2 worm cellular contexts compared by ENCODE assay signal in the genomic region with DNA sequence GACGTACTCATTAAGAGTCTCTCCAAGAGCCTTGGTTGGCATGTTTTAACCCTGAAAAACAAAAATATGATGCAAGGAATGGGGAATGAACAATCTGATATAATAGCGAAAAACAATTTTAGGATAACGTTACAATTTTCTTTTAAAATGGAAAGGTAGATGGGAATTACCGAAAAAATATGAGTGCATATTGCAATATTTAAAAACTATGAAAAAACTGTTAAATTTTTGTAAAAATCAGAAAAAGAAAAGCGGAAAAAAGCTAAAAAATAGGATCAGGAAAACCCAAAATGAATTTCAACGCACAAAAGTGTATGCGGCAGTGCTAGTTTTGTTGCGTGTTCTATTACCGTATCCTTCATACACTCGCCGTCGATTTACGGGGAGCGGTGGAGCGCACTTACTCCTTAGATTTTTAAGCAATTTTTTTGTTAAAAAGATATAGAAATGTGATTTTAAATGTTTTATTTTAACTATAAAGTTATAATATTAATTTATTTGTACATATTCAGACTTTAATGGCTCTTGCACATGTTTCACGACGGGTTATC.
A peak's percentile ranks its signal among the peaks of the same experiment; 100 is the strongest.
TF ChIP-seq lines count a peak whose summit lies in the region.

A gene (minus strand): TSS at position 51 of the 551 bp plus-strand sequence.
A gene (plus strand): TSS at position 513 of the 551 bp plus-strand sequence.

TF ChIP-seq in whole organism, L1 larva, 84 proteins besides CTCF, POLR2A, EP300 and RAD21 (continued from another document):
- peak; percentile 100 for TF ChIP-seq snu-23 (GFP tag; optimal IDR thresholded peaks at IDR 0.05; lab: Kevin White, UChicago)
- peak; percentile 100 for TF ChIP-seq nhr-77 (tag; optimal IDR thresholded peaks at IDR 0.05; lab: Kevin White, UChicago)
- TF ChIP-seq irx-1 (tag; optimal IDR thresholded peaks at IDR 0.05; lab: Kevin White, UChicago): peak; percentile 100
- peak; percentile 99 for TF ChIP-seq fos-1 (tag; optimal IDR thresholded peaks at IDR 0.05; lab: Kevin White, UChicago)
- peak; percentile 94 for TF ChIP-seq blmp-1 (tag; optimal IDR thresholded peaks at IDR 0.05; lab: Kevin White, UChicago)
- TF ChIP-seq nhr-19 (GFP tag; conservative IDR thresholded peaks at IDR 0.05; lab: Robert Waterston, UW): peak; percentile 100
- TF ChIP-seq rnt-1 (tag; optimal IDR thresholded peaks at IDR 0.05; lab: Kevin White, UChicago): peak; percentile 99
- TF ChIP-seq ztf-4 (tag; optimal IDR thresholded peaks at IDR 0.05; lab: Kevin White, UChicago): peak; percentile 100
- TF ChIP-seq unc-86 (tag; optimal IDR thresholded peaks at IDR 0.05; lab: Kevin White, UChicago): peak; percentile 100
- peak; percentile 99 for TF ChIP-seq fkh-10 (GFP tag; optimal IDR thresholded peaks at IDR 0.05; lab: Kevin White, UChicago)
- TF ChIP-seq F16B12.6 (tag; optimal IDR thresholded peaks at IDR 0.05; lab: Kevin White, UChicago): peak; percentile 81
- peak; percentile 98 for TF ChIP-seq zip-4 (GFP tag; optimal IDR thresholded peaks at IDR 0.05; lab: Kevin White, UChicago)
- peak; percentile 95 for TF ChIP-seq ama-1 (optimal IDR thresholded peaks at IDR 0.05; lab: Kevin White, UChicago)
- peak; percentile 100 for TF ChIP-seq aly-2 (tag; optimal IDR thresholded peaks at IDR 0.05; lab: Kevin White, UChicago)
- TF ChIP-seq isw-1 (GFP tag; IDR thresholded peaks at IDR 0.05; lab: Robert Waterston, UW): peak; percentile 100
- TF ChIP-seq C34B4.2 (tag; optimal IDR thresholded peaks at IDR 0.05; lab: Kevin White, UChicago): peak; percentile 98
- peak; percentile 99 for TF ChIP-seq skn-1 (tag; optimal IDR thresholded peaks at IDR 0.05; lab: Kevin White, UChicago)
- peak; percentile 81 for TF ChIP-seq Y116A8C.19 (tag; optimal IDR thresholded peaks at IDR 0.05; lab: Kevin White, UChicago; ENCODE audit: borderline replicate concordance)
- TF ChIP-seq lin-14 (GFP tag; optimal IDR thresholded peaks at IDR 0.05; lab: Kevin White, UChicago): peak; percentile 100
- TF ChIP-seq efl-3 (GFP tag; optimal IDR thresholded peaks at IDR 0.05; lab: Kevin White, UChicago): peak; percentile 98
- TF ChIP-seq zag-1 (tag; optimal IDR thresholded peaks at IDR 0.05; lab: Kevin White, UChicago): peak; percentile 99
- no peak for TF ChIP-seq sptf-1 (tag; optimal IDR thresholded peaks at IDR 0.05; lab: Kevin White, UChicago)
- TF ChIP-seq fkh-8 (tag; optimal IDR thresholded peaks at IDR 0.05; lab: Kevin White, UChicago): peak; percentile 100
- TF ChIP-seq ceh-63 (GFP tag; optimal IDR thresholded peaks at IDR 0.05; lab: Kevin White, UChicago): peak; percentile 96
- TF ChIP-seq hlh-17 (GFP tag; optimal IDR thresholded peaks at IDR 0.05; lab: Kevin White, UChicago; ENCODE audit: borderline replicate concordance): peak; percentile 73
- peak; percentile 100 for TF ChIP-seq grh-1 (GFP tag; IDR thresholded peaks at IDR 0.05; lab: Robert Waterston, UW)
- TF ChIP-seq lsy-2 (tag; optimal IDR thresholded peaks at IDR 0.05; lab: Kevin White, UChicago): peak; percentile 100
- peak; percentile 100 for TF ChIP-seq ceh-82 (tag; optimal IDR thresholded peaks at IDR 0.05; lab: Kevin White, UChicago)
- peak; percentile 98 for TF ChIP-seq aha-1 (tag; optimal IDR thresholded peaks at IDR 0.05; lab: Kevin White, UChicago)
- peak; percentile 100 for TF ChIP-seq lin-13 (GFP tag; optimal IDR thresholded peaks at IDR 0.05; lab: Kevin White, UChicago)

TF ChIP-seq in whole organism, young adult, 124 proteins besides CTCF, POLR2A, EP300 and RAD21 (continued from another document):
- TF ChIP-seq die-1 (tag; optimal IDR thresholded peaks at IDR 0.05; lab: Kevin White, UChicago) (peak; percentile 91), rpc-1 (optimal IDR thresholded peaks at IDR 0.05; lab: Kevin White, UChicago) (peak; percentile 45), rpc-1 (tag; optimal IDR thresholded peaks at IDR 0.05; lab: Kevin White, UChicago) (peak; percentile 14), efl-1 (GFP tag; optimal IDR thresholded peaks at IDR 0.05; lab: Kevin White, UChicago) (peak; percentile 93), pbrm-1 (GFP tag; IDR thresholded peaks at IDR 0.05; lab: Robert Waterston, UW) (peak; percentile 100), B0035.1 (tag; optimal IDR thresholded peaks at IDR 0.05; lab: Kevin White, UChicago) (peak; percentile 96), bed-2 (GFP tag; IDR thresholded peaks at IDR 0.05; lab: Robert Waterston, UW) (peak; percentile 94), ceh-91 (GFP tag; IDR thresholded peaks at IDR 0.05; lab: Robert Waterston, UW) (peak; percentile 99), unc-130 (GFP tag; optimal IDR thresholded peaks at IDR 0.05; lab: Kevin White, UChicago) (peak; percentile 98), unc-62 (GFP tag; optimal IDR thresholded peaks at IDR 0.05; lab: Kevin White, UChicago) (peak; percentile 32), ama-1 (optimal IDR thresholded peaks at IDR 0.05; lab: Kevin White, UChicago) (peak; percentile 50), ama-1 (GFP tag; optimal IDR thresholded peaks at IDR 0.05; lab: Kevin White, UChicago) (peak; percentile 71 to 88), lsy-27 (tag; optimal IDR thresholded peaks at IDR 0.05; lab: Kevin White, UChicago; ENCODE audit: borderline replicate concordance, insufficient read depth) (peak; percentile 71), mel-28 (tag; optimal IDR thresholded peaks at IDR 0.05; lab: Kevin White, UChicago; ENCODE audit: borderline replicate concordance) (peak; percentile 90), ceh-58 (GFP tag; IDR thresholded peaks at IDR 0.05; lab: Robert Waterston, UW) (0 out of 2 replicates have a peak, but pooled peaks have one; percentile 54), nfya-1 (tag; optimal IDR thresholded peaks at IDR 0.05; lab: Kevin White, UChicago; ENCODE audit: borderline replicate concordance, insufficient read depth) (no peak), bed-1 (GFP tag; IDR thresholded peaks at IDR 0.05; lab: Robert Waterston, UW) (0 out of 2 replicates have a peak, but pooled peaks have one; percentile 85), tbx-9 (tag; optimal IDR thresholded peaks at IDR 0.05; lab: Kevin White, UChicago; ENCODE audit: borderline replicate concordance) (peak; percentile 42), nhr-80 (tag; optimal IDR thresholded peaks at IDR 0.05; lab: Kevin White, UChicago) (peak; percentile 99), cebp-2 (GFP tag; IDR thresholded peaks at IDR 0.05; lab: Robert Waterston, UW) (peak; percentile 98), zfh-2 (GFP tag; conservative IDR thresholded peaks at IDR 0.05; lab: Robert Waterston, UW) (peak; percentile 72), madf-6 (GFP tag; IDR thresholded peaks at IDR 0.05; lab: Robert Waterston, UW) (peak; percentile 99), chd-7 (tag; optimal IDR thresholded peaks at IDR 0.05; lab: Kevin White, UChicago) (peak; percentile 99), ZK185.1 (tag; optimal IDR thresholded peaks at IDR 0.05; lab: Kevin White, UChicago; ENCODE audit: poor library complexity, severe bottlenecking) (peak; percentile 99), nhr-120 (GFP tag; IDR thresholded peaks at IDR 0.05; lab: Robert Waterston, UW) (peak; percentile 96), pha-4 (tag; optimal IDR thresholded peaks at IDR 0.05; lab: Kevin White, UChicago) (peak; percentile 100), sea-2 (GFP tag; IDR thresholded peaks at IDR 0.05; lab: Robert Waterston, UW) (peak; percentile 91), dpff-1 (tag; optimal IDR thresholded peaks at IDR 0.05; lab: Kevin White, UChicago) (peak; percentile 78), hsf-1 (GFP tag; IDR thresholded peaks at IDR 0.05; lab: Robert Waterston, UW) (peak; percentile 97), madf-10 (tag; optimal IDR thresholded peaks at IDR 0.05; lab: Kevin White, UChicago) (peak; percentile 97), tlf-1 (GFP tag; optimal IDR thresholded peaks at IDR 0.05; lab: Kevin White, UChicago) (peak; percentile 100), xnd-1 (tag; optimal IDR thresholded peaks at IDR 0.05; lab: Kevin White, UChicago) (peak; percentile 92), nhr-90 (tag; optimal IDR thresholded peaks at IDR 0.05; lab: Kevin White, UChicago) (peak; percentile 93), K11D2.4 (GFP tag; IDR thresholded peaks at IDR 0.05; lab: Robert Waterston, UW) (peak; percentile 100), ztf-22 (GFP tag; optimal IDR thresholded peaks at IDR 0.05; lab: Kevin White, UChicago) (peak; percentile 98), dpl-1 (GFP tag; optimal IDR thresholded peaks at IDR 0.05; lab: Kevin White, UChicago) (peak; percentile 96), F22D6.2 (tag; optimal IDR thresholded peaks at IDR 0.05; lab: Kevin White, UChicago) (peak; percentile 96), atf-7 (tag; optimal IDR thresholded peaks at IDR 0.05; lab: Kevin White, UChicago) (peak; percentile 99)
